Worm (Caenorhabditis elegans) whole organism, late embryonic: ENCODE measurements around the gene Y37D8A.6.

ENCODE experiments used
- C08G9.2 ChIP-seq: sonication (generic microtip); optimal IDR thresholded peaks from 2 replicates; lab custom pipeline; 2016; ENCODE audit warnings: mild to moderate bottlenecking, missing genetic modification characterization, moderate library complexity, missing compliant biosample characterization
- C38D4.7 ChIP-seq: fragments of 200-800 bp; sonication (Bioruptor generic); optimal IDR thresholded peaks from 2 replicates; lab custom pipeline; 2018; ENCODE audit warnings: mild to moderate bottlenecking, missing genetic modification characterization, moderate library complexity, missing compliant biosample characterization
- F13H6.1 ChIP-seq: sonication (generic microtip); optimal IDR thresholded peaks from 2 replicates; lab custom pipeline; 2016; ENCODE audit warnings: missing genetic modification characterization, missing compliant biosample characterization
- K02D7.2 ChIP-seq: sonication (generic microtip); optimal IDR thresholded peaks from 2 replicates; lab custom pipeline; 2017; ENCODE audit warnings: mild to moderate bottlenecking, missing genetic modification characterization, missing compliant biosample characterization
- Y22D7AL.16 ChIP-seq: sonication (generic microtip); optimal IDR thresholded peaks from 2 replicates; lab custom pipeline; 2016; ENCODE audit warnings: missing genetic modification characterization, missing compliant biosample characterization
- ahr-1 ChIP-seq: sonication (generic microtip); optimal IDR thresholded peaks from 2 replicates; lab custom pipeline; 2016; ENCODE audit warnings: missing genetic modification characterization, missing compliant biosample characterization
- ama-1 ChIP-seq: fragments of 150-350 bp; optimal IDR thresholded peaks from 2 replicates; lab custom pipeline; 2014
- ceh-14 ChIP-seq: sonication (generic microtip); optimal IDR thresholded peaks from 2 replicates; lab custom pipeline; 2016; ENCODE audit warnings: missing genotype, missing genetic modification characterization, missing compliant biosample characterization
- ceh-18 ChIP-seq: sonication (generic microtip); optimal IDR thresholded peaks from 2 replicates; lab custom pipeline; 2016; ENCODE audit warnings: missing genetic modification characterization, missing compliant biosample characterization
- ceh-19 ChIP-seq: fragments of 200-800 bp; sonication (Bioruptor generic); optimal IDR thresholded peaks from 2 replicates; lab custom pipeline; 2018; ENCODE audit warnings: mild to moderate bottlenecking, missing genetic modification characterization, missing compliant biosample characterization
- ceh-22 ChIP-seq: sonication (generic microtip); optimal IDR thresholded peaks from 2 replicates; lab custom pipeline; 2017; ENCODE audit warnings: missing biosample characterization, missing genetic modification characterization
- ceh-24 ChIP-seq: sonication (generic microtip); optimal IDR thresholded peaks from 2 replicates; lab custom pipeline; 2016; ENCODE audit warnings: mild to moderate bottlenecking, missing genetic modification characterization, missing compliant biosample characterization
- ceh-31 ChIP-seq: sonication (generic microtip); optimal IDR thresholded peaks from 2 replicates; lab custom pipeline; 2016; ENCODE audit warnings: missing genetic modification characterization, missing compliant biosample characterization
- ceh-45 ChIP-seq: fragments of 200-800 bp; sonication (Bioruptor generic); IDR thresholded peaks from 2 replicates; pipeline ENCODE4 v1.3.6; 2022; ENCODE audit warnings: missing genetic modification reagents, missing genetic modification characterization, missing compliant biosample characterization
- ceh-6 ChIP-seq: fragments of 200-800 bp; sonication (Bioruptor generic); optimal IDR thresholded peaks from 2 replicates; lab custom pipeline; 2018; ENCODE audit warnings: mild to moderate bottlenecking, missing genetic modification characterization, missing compliant biosample characterization
- ceh-9 ChIP-seq: sonication (generic microtip); optimal IDR thresholded peaks from 2 replicates; lab custom pipeline; 2016; ENCODE audit warnings: mild to moderate bottlenecking, missing genetic modification characterization, inconsistent platforms, missing compliant biosample characterization
- dmd-4 ChIP-seq: sonication (generic microtip); optimal IDR thresholded peaks from 2 replicates; lab custom pipeline; 2016; ENCODE audit warnings: borderline replicate concordance, missing genetic modification characterization, missing compliant biosample characterization
- dve-1 ChIP-seq: sonication (generic microtip); optimal IDR thresholded peaks from 2 replicates; lab custom pipeline; 2017; ENCODE audit warnings: antibody characterized with exemption, mild to moderate bottlenecking, missing genetic modification characterization, missing compliant biosample characterization
- elt-2 ChIP-seq: sonication (generic microtip); optimal IDR thresholded peaks from 2 replicates; lab custom pipeline; 2016; ENCODE audit warnings: missing genetic modification reagents, missing genetic modification characterization, missing compliant biosample characterization
- elt-4 ChIP-seq: sonication (generic microtip); optimal IDR thresholded peaks from 2 replicates; lab custom pipeline; 2016; ENCODE audit warnings: missing genetic modification characterization, missing compliant biosample characterization
- ets-4 ChIP-seq: sonication (generic microtip); optimal IDR thresholded peaks from 2 replicates; lab custom pipeline; 2016; ENCODE audit warnings: missing genetic modification characterization, missing compliant biosample characterization
- fkh-10 ChIP-seq: fragments of 150-350 bp; optimal IDR thresholded peaks from 2 replicates; lab custom pipeline; 2014; ENCODE audit warnings: missing biosample characterization, missing genetic modification reagents, missing genetic modification characterization
- hlh-13 ChIP-seq: fragments of 200-800 bp; sonication (Bioruptor generic); optimal IDR thresholded peaks from 2 replicates; lab custom pipeline; 2018; ENCODE audit warnings: mild to moderate bottlenecking, missing genetic modification characterization, missing compliant biosample characterization
- hlh-30 ChIP-seq: sonication (generic microtip); optimal IDR thresholded peaks from 2 replicates; lab custom pipeline; 2017; ENCODE audit warnings: antibody characterized with exemption, missing genetic modification characterization, missing compliant biosample characterization; ENCODE audit not compliant: insufficient read depth
- hlh-6 ChIP-seq: sonication (generic microtip); optimal IDR thresholded peaks from 2 replicates; lab custom pipeline; 2016; ENCODE audit warnings: missing genotype, missing genetic modification characterization, missing compliant biosample characterization
- lim-6 ChIP-seq: sonication (generic microtip); optimal IDR thresholded peaks from 2 replicates; lab custom pipeline; 2016; ENCODE audit warnings: missing genetic modification characterization, missing compliant biosample characterization
- lin-11 ChIP-seq: fragments of 200-800 bp; sonication (Bioruptor generic); optimal IDR thresholded peaks from 2 replicates; lab custom pipeline; 2018; ENCODE audit warnings: mild to moderate bottlenecking, missing genetic modification characterization, missing compliant biosample characterization
- madf-2 ChIP-seq: sonication (generic microtip); optimal IDR thresholded peaks from 2 replicates; lab custom pipeline; 2017; ENCODE audit warnings: missing genetic modification characterization, missing compliant biosample characterization
- nhr-11 ChIP-seq: fragments of 150-350 bp; optimal IDR thresholded peaks from 2 replicates; lab custom pipeline; 2014; ENCODE audit warnings: missing biosample characterization, missing genetic modification characterization
- nhr-232 ChIP-seq: sonication (generic microtip); optimal IDR thresholded peaks from 2 replicates; lab custom pipeline; 2016; ENCODE audit warnings: missing genetic modification characterization, missing compliant biosample characterization
- npax-4 ChIP-seq: sonication (generic microtip); optimal IDR thresholded peaks from 2 replicates; lab custom pipeline; 2016; ENCODE audit warnings: missing genetic modification characterization, missing compliant biosample characterization
- odd-2 ChIP-seq: sonication (generic microtip); optimal IDR thresholded peaks from 2 replicates; lab custom pipeline; 2017; ENCODE audit warnings: antibody characterized with exemption, mild to moderate bottlenecking, missing genetic modification characterization, missing compliant biosample characterization
- pag-3 ChIP-seq: sonication (generic microtip); optimal IDR thresholded peaks from 2 replicates; lab custom pipeline; 2016; ENCODE audit warnings: missing compliant biosample characterization, missing genetic modification characterization, borderline replicate concordance
- pat-9 ChIP-seq: fragments of 200-800 bp; sonication (Bioruptor generic); optimal IDR thresholded peaks from 2 replicates; lab custom pipeline; 2018; ENCODE audit warnings: mild to moderate bottlenecking, missing genetic modification characterization, moderate library complexity, missing compliant biosample characterization
- pha-2 ChIP-seq: sonication (generic microtip); optimal IDR thresholded peaks from 2 replicates; lab custom pipeline; 2017; ENCODE audit warnings: mild to moderate bottlenecking, missing genetic modification characterization, missing compliant biosample characterization
- pha-4 ChIP-seq: fragments of 150-350 bp; optimal IDR thresholded peaks from 2 replicates; lab custom pipeline; 2018; ENCODE audit warnings: missing biosample characterization, missing genetic modification reagents, missing genetic modification characterization
- pqm-1 ChIP-seq: sonication (generic microtip); optimal IDR thresholded peaks from 2 replicates; lab custom pipeline; 2016; ENCODE audit warnings: missing genetic modification characterization, missing compliant biosample characterization
- pros-1 ChIP-seq: fragments of 150-350 bp; optimal IDR thresholded peaks from 2 replicates; lab custom pipeline; 2014; ENCODE audit warnings: missing biosample characterization, missing genetic modification reagents, missing genetic modification characterization
- ref-2 ChIP-seq: sonication (generic microtip); optimal IDR thresholded peaks from 2 replicates; lab custom pipeline; 2016; ENCODE audit warnings: missing genetic modification characterization, missing compliant biosample characterization
- rnt-1 ChIP-seq: sonication (generic microtip); optimal IDR thresholded peaks from 2 replicates; lab custom pipeline; 2016; ENCODE audit warnings: missing genetic modification characterization, missing compliant biosample characterization
- sdc-2 ChIP-seq: sonication (generic microtip); optimal IDR thresholded peaks from 2 replicates; lab custom pipeline; 2016; ENCODE audit warnings: missing genotype, missing genetic modification characterization, missing compliant biosample characterization
- sox-2 ChIP-seq: fragments of 200-800 bp; sonication (Bioruptor generic); IDR thresholded peaks from 2 replicates; pipeline ENCODE4 v1.3.6; 2022; ENCODE audit warnings: missing genetic modification reagents, missing genetic modification characterization, missing compliant biosample characterization
- sox-4 ChIP-seq: sonication (generic microtip); optimal IDR thresholded peaks from 2 replicates; lab custom pipeline; 2017; ENCODE audit warnings: mild to moderate bottlenecking, missing genetic modification characterization, inconsistent platforms, missing compliant biosample characterization
- syd-9 ChIP-seq: sonication (generic microtip); optimal IDR thresholded peaks from 2 replicates; lab custom pipeline; 2016; ENCODE audit warnings: mild to moderate bottlenecking, missing genetic modification characterization, moderate library complexity, missing compliant biosample characterization
- tbx-7 ChIP-seq: sonication (generic microtip); optimal IDR thresholded peaks from 2 replicates; lab custom pipeline; 2016; ENCODE audit warnings: missing genotype, missing genetic modification characterization, missing compliant biosample characterization
- ttx-3 ChIP-seq: sonication (generic microtip); optimal IDR thresholded peaks from 2 replicates; lab custom pipeline; 2016; ENCODE audit warnings: missing genetic modification reagents, missing genetic modification characterization, missing compliant biosample characterization
- unc-3 ChIP-seq, 2 experiments: fragments of 200-800 bp in 1 of 2; sonication (Bioruptor generic) in 1 of 2; sonication (generic microtip) in 1 of 2; conservative IDR thresholded peaks in 1 of 2; optimal IDR thresholded peaks in 1 of 2; 2 replicates each; pipeline versions ENCODE4 v1.3.6 to Lab custom; 2016 to 2022; ENCODE audit warnings: missing compliant biosample characterization in 2 of 2, missing genetic modification characterization in 2 of 2, missing genetic modification reagents in 1 of 2
- unc-42 ChIP-seq: sonication (generic microtip); optimal IDR thresholded peaks from 2 replicates; lab custom pipeline; 2016; ENCODE audit warnings: missing genotype, missing genetic modification characterization, missing compliant biosample characterization
- unc-55 ChIP-seq: sonication (generic microtip); optimal IDR thresholded peaks from 2 replicates; lab custom pipeline; 2017; ENCODE audit warnings: missing biosample characterization, missing genetic modification reagents, missing genetic modification characterization
- zip-5 ChIP-seq: sonication (generic microtip); optimal IDR thresholded peaks from 2 replicates; lab custom pipeline; 2016; ENCODE audit warnings: missing genetic modification characterization, missing compliant biosample characterization
- ztf-16 ChIP-seq: sonication (generic microtip); optimal IDR thresholded peaks from 2 replicates; lab custom pipeline; 2017; ENCODE audit warnings: missing genetic modification characterization, missing compliant biosample characterization

Y37D8A.6 gene

DNA sequence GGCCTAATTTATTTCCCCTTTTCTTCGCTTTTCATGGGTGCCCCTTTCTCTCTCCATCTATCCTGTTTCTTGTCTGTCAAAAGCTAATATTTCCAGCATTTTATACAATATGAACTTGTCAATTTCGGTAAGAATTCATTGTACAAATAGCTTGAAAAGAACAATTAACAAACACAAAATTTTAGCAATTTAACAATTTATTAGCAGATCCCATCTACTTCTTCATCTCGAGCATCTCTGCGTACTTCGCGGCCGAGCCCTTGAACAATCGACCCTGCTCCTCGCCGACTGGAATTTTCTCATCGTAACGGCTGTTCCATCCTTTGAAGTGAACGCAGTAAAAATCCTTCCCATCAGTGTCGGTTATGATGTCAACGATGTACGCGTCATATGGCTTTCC, 5.6 kb upstream of the Y37D8A.6 start:
- TF ChIP-seq syd-9 (no peak), sox-4 (no peak)

DNA sequence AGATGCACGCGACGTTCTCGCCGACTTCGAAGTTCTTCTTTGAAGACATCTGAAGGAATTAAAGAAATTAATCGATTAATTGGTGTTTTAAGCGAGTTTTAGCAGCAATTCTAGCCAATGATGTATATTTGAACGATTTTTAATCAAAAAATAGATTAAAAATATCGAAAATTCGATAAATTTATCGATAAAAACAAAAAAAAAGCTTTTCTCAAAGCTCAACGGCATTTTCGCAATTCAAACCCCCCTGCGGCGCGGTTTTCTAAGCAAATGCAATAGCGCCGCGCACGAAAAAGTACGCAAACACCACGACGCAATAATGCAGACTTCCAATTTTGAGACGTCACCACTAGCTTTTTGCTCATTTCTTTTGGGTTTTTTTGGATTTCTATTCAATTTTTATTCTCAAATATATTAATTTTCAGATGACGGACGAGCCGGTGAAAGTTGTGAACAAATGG, 4.5 kb upstream of the Y37D8A.6 start, which contains the start of the genes mrg-1 and spcs-2:
Gene mrg-1, minus strand, starts transcription at position 51 of the 461 bp plus-strand sequence.
Gene spcs-2, plus strand, starts transcription at position 426 of the 461 bp plus-strand sequence.
- TF ChIP-seq unc-55 (GFP tag; lab: Kevin White, UChicago), result no peak
- TF ChIP-seq pqm-1 (tag; lab: Kevin White, UChicago), result no peak
- no peak for TF ChIP-seq ceh-22 (tag; lab: Kevin White, UChicago)
- no peak for TF ChIP-seq nhr-232 (tag; lab: Kevin White, UChicago)
- no peak for TF ChIP-seq ceh-6 (GFP tag; lab: Kevin White, UChicago)
- TF ChIP-seq ceh-24 (tag; lab: Kevin White, UChicago), result no peak
- peak; percentile 81 for TF ChIP-seq F13H6.1 (tag; lab: Kevin White, UChicago)
- TF ChIP-seq hlh-13, result no peak
- TF ChIP-seq lim-6, result peak; percentile 10
- no peak for TF ChIP-seq pag-3 (tag; lab: Kevin White, UChicago)
- peak; percentile 43 for TF ChIP-seq dve-1 (tag; lab: Kevin White, UChicago)
- peak; percentile 38 for TF ChIP-seq lin-11 (tag; lab: Kevin White, UChicago)
- peak; percentile 47 for TF ChIP-seq syd-9
- peak; percentile 60 for TF ChIP-seq zip-5 (tag; lab: Kevin White, UChicago)
- TF ChIP-seq ceh-9 (tag; lab: Kevin White, UChicago), result no peak
- no peak for TF ChIP-seq pros-1 (tag; lab: Kevin White, UChicago)
- peak; percentile 84 for TF ChIP-seq K02D7.2 (tag; lab: Kevin White, UChicago)
- TF ChIP-seq ets-4 (tag; lab: Kevin White, UChicago), result peak; percentile 44
- peak; percentile 47; the same call in 1 of the 2 replicates for TF ChIP-seq unc-3 (GFP tag; conservative IDR thresholded peaks at IDR 0.05; lab: Robert Waterston, UW)
- peak; percentile 68 for TF ChIP-seq unc-3 (tag; optimal IDR thresholded peaks at IDR 0.05; lab: Kevin White, UChicago)
- TF ChIP-seq C08G9.2 (tag; lab: Kevin White, UChicago), result peak; percentile 43
- TF ChIP-seq sdc-2 (tag; lab: Kevin White, UChicago), result no peak
- TF ChIP-seq sox-2 (GFP tag; lab: Robert Waterston, UW), result peak; percentile 27; the same call in 1 of the 2 replicates
- TF ChIP-seq ceh-18 (tag; lab: Kevin White, UChicago), result peak; percentile 66
- TF ChIP-seq ama-1 (lab: Kevin White, UChicago), result no peak
- peak; percentile 39 for TF ChIP-seq npax-4
- no peak for TF ChIP-seq nhr-11 (tag; lab: Kevin White, UChicago)
- peak; percentile 48 for TF ChIP-seq odd-2
- TF ChIP-seq elt-2 (tag; lab: Kevin White, UChicago), result peak; percentile 80
- TF ChIP-seq fkh-10 (GFP tag; lab: Kevin White, UChicago), result no peak
- peak; percentile 66 for TF ChIP-seq ttx-3
- TF ChIP-seq ref-2 (tag; lab: Kevin White, UChicago), result peak; percentile 80
- peak; percentile 57; the same call in 1 of the 2 replicates for TF ChIP-seq ceh-45 (GFP tag; lab: Robert Waterston, UW)
- no peak for TF ChIP-seq hlh-30 (tag; lab: Kevin White, UChicago)
- TF ChIP-seq Y22D7AL.16, result peak; percentile 25
- peak; percentile 92 for TF ChIP-seq ceh-31 (tag; lab: Kevin White, UChicago)
- TF ChIP-seq ceh-14 (tag; lab: Kevin White, UChicago), result peak; percentile 88
- TF ChIP-seq elt-4 (tag; lab: Kevin White, UChicago), result no peak
- TF ChIP-seq C38D4.7, result peak; percentile 48
- peak; percentile 34 for TF ChIP-seq tbx-7 (tag; lab: Kevin White, UChicago)
- peak; percentile 47 for TF ChIP-seq pha-2
- no peak for TF ChIP-seq pha-4
- TF ChIP-seq pat-9 (tag; lab: Kevin White, UChicago), result peak; percentile 69
- peak; percentile 78 for TF ChIP-seq ztf-16
- peak; percentile 58 for TF ChIP-seq unc-42
- TF ChIP-seq dmd-4, result no peak
- peak; percentile 81 for TF ChIP-seq rnt-1 (tag; lab: Kevin White, UChicago)
- peak; percentile 45 for TF ChIP-seq ahr-1
- no peak for TF ChIP-seq hlh-6 (tag; lab: Kevin White, UChicago)
- peak; percentile 81 for TF ChIP-seq ceh-19
- peak; percentile 56 for TF ChIP-seq madf-2 (tag; lab: Kevin White, UChicago)
